Worm (Caenorhabditis elegans): ENCODE results near the gene ZK418.11.

Gene ZK418.11

ce11 chrIII:7069981-7070380 lies 30.1 kb upstream of the ZK418.11 start, which contains the start of gene tmem-17:
tmem-17 (plus strand) TSS chrIII:7070281.
- no peak for TF ChIP-seq aly-1 (tag; optimal IDR thresholded peaks at IDR 0.05)
- no peak for TF ChIP-seq tbx-11 (GFP tag; IDR thresholded peaks at IDR 0.05)
- no peak for TF ChIP-seq flt-1 (GFP tag; IDR thresholded peaks at IDR 0.05)
- no peak for TF ChIP-seq ceh-36 (tag; optimal IDR thresholded peaks at IDR 0.05)
- TF ChIP-seq hmbx-1 (tag; optimal IDR thresholded peaks at IDR 0.05): no peak
- no peak for TF ChIP-seq ets-7 (tag; optimal IDR thresholded peaks at IDR 0.05)
- TF ChIP-seq F13C5.2 (tag; optimal IDR thresholded peaks at IDR 0.05): no peak
- TF ChIP-seq sea-1 (GFP tag; conservative IDR thresholded peaks at IDR 0.05): no peak

- no peak for TF ChIP-seq sea-1 (GFP tag; conservative IDR thresholded peaks at IDR 0.05)
- no peak for TF ChIP-seq ceh-36 (tag; optimal IDR thresholded peaks at IDR 0.05)
- no peak for TF ChIP-seq hnd-1 (tag; optimal IDR thresholded peaks at IDR 0.05)
- no peak for TF ChIP-seq tra-4 (tag; optimal IDR thresholded peaks at IDR 0.05)
- TF ChIP-seq pes-1 (GFP tag; IDR thresholded peaks at IDR 0.05): no peak
- TF ChIP-seq ceh-13 (GFP tag; optimal IDR thresholded peaks at IDR 0.05): no peak
- TF ChIP-seq tbx-11 (GFP tag; IDR thresholded peaks at IDR 0.05): no peak
- TF ChIP-seq aly-1 (tag; optimal IDR thresholded peaks at IDR 0.05): no peak
- TF ChIP-seq hmbx-1 (tag; optimal IDR thresholded peaks at IDR 0.05): no peak
- TF ChIP-seq B0310.2 (tag; optimal IDR thresholded peaks at IDR 0.05): no peak
- no peak for TF ChIP-seq tbx-37 (GFP tag; conservative IDR thresholded peaks at IDR 0.05)
- TF ChIP-seq ama-1 (optimal IDR thresholded peaks at IDR 0.05): no peak
- TF ChIP-seq scrt-1 (GFP tag; IDR thresholded peaks at IDR 0.05): no peak
Measured at ce11 chrIII:7072452-7072851, 27.6 kb upstream of the ZK418.11 start, which contains the start of gene lin-37. lin-37 (minus strand) TSS chrIII:7072552.

ce11 chrIII:7073801-7074386 lies 26.2 kb upstream of the ZK418.11 start, which contains the start of gene ZK418.5:
ZK418.5 (minus strand) TSS chrIII:7073851.
- TF ChIP-seq hmbx-1 (tag; optimal IDR thresholded peaks at IDR 0.05) (no peak), F13C5.2 (tag; optimal IDR thresholded peaks at IDR 0.05) (peak; percentile 60)

ce11 chrIII:7076386-7076785 lies 23.7 kb upstream of the ZK418.11 start, which contains the start of gene ZK418.13:
ZK418.13 (minus strand) TSS chrIII:7076486.
- TF ChIP-seq ets-7 (tag; optimal IDR thresholded peaks at IDR 0.05) (no peak), flt-1 (GFP tag; IDR thresholded peaks at IDR 0.05) (no peak), tbx-11 (GFP tag; IDR thresholded peaks at IDR 0.05) (no peak), sea-1 (GFP tag; conservative IDR thresholded peaks at IDR 0.05) (no peak), tbx-37 (GFP tag; conservative IDR thresholded peaks at IDR 0.05) (no peak), ama-1 (optimal IDR thresholded peaks at IDR 0.05) (no peak), hnd-1 (tag; optimal IDR thresholded peaks at IDR 0.05) (no peak), ceh-13 (GFP tag; optimal IDR thresholded peaks at IDR 0.05) (no peak), ceh-36 (tag; optimal IDR thresholded peaks at IDR 0.05) (no peak), B0310.2 (tag; optimal IDR thresholded peaks at IDR 0.05) (no peak), tra-4 (tag; optimal IDR thresholded peaks at IDR 0.05) (no peak), scrt-1 (GFP tag; IDR thresholded peaks at IDR 0.05) (no peak), F13C5.2 (tag; optimal IDR thresholded peaks at IDR 0.05) (no peak), aly-1 (tag; optimal IDR thresholded peaks at IDR 0.05) (no peak)

- TF ChIP-seq hmbx-1 (tag; optimal IDR thresholded peaks at IDR 0.05) (no peak), flt-1 (GFP tag; IDR thresholded peaks at IDR 0.05) (no peak), tra-4 (tag; optimal IDR thresholded peaks at IDR 0.05) (no peak), ama-1 (optimal IDR thresholded peaks at IDR 0.05) (no peak), B0310.2 (tag; optimal IDR thresholded peaks at IDR 0.05) (no peak), sea-1 (GFP tag; conservative IDR thresholded peaks at IDR 0.05) (no peak), ceh-36 (tag; optimal IDR thresholded peaks at IDR 0.05) (no peak), hmg-4 (GFP tag; optimal IDR thresholded peaks at IDR 0.05) (no peak), ceh-13 (GFP tag; optimal IDR thresholded peaks at IDR 0.05) (no peak), hnd-1 (tag; optimal IDR thresholded peaks at IDR 0.05) (no peak), aly-1 (tag; optimal IDR thresholded peaks at IDR 0.05) (no peak), tbx-11 (GFP tag; IDR thresholded peaks at IDR 0.05) (no peak), tbx-37 (GFP tag; conservative IDR thresholded peaks at IDR 0.05) (no peak), scrt-1 (GFP tag; IDR thresholded peaks at IDR 0.05) (no peak), F13C5.2 (tag; optimal IDR thresholded peaks at IDR 0.05) (no peak), ets-7 (tag; optimal IDR thresholded peaks at IDR 0.05) (no peak), pes-1 (GFP tag; IDR thresholded peaks at IDR 0.05) (no peak)
Measured at ce11 chrIII:7078737-7079136, 21.4 kb upstream of the ZK418.11 start, which contains the start of gene ZK418.6. ZK418.6 (minus strand) TSS chrIII:7078837.

ce11 chrIII:7080689-7081088 lies 19.4 kb upstream of the ZK418.11 start, which contains the start of gene ZK418.7:
ZK418.7 (minus strand) TSS chrIII:7080789.
- no peak for TF ChIP-seq tbx-11 (GFP tag; IDR thresholded peaks at IDR 0.05)
- no peak for TF ChIP-seq F13C5.2 (tag; optimal IDR thresholded peaks at IDR 0.05)

- no peak for TF ChIP-seq ceh-13 (GFP tag; optimal IDR thresholded peaks at IDR 0.05)
- TF ChIP-seq scrt-1 (GFP tag; IDR thresholded peaks at IDR 0.05): no peak
- TF ChIP-seq sea-1 (GFP tag; conservative IDR thresholded peaks at IDR 0.05): no peak
- TF ChIP-seq ceh-36 (tag; optimal IDR thresholded peaks at IDR 0.05): no peak
- TF ChIP-seq B0310.2 (tag; optimal IDR thresholded peaks at IDR 0.05): no peak
- TF ChIP-seq hmg-4 (GFP tag; optimal IDR thresholded peaks at IDR 0.05): no peak
- no peak for TF ChIP-seq ets-7 (tag; optimal IDR thresholded peaks at IDR 0.05)
- no peak for TF ChIP-seq tbx-37 (GFP tag; conservative IDR thresholded peaks at IDR 0.05)
- no peak for TF ChIP-seq hnd-1 (tag; optimal IDR thresholded peaks at IDR 0.05)
- no peak for TF ChIP-seq flt-1 (GFP tag; IDR thresholded peaks at IDR 0.05)
- no peak for TF ChIP-seq ama-1 (optimal IDR thresholded peaks at IDR 0.05)
- TF ChIP-seq F13C5.2 (tag; optimal IDR thresholded peaks at IDR 0.05): no peak
- TF ChIP-seq aly-1 (tag; optimal IDR thresholded peaks at IDR 0.05): no peak
- TF ChIP-seq tbx-11 (GFP tag; IDR thresholded peaks at IDR 0.05): no peak
- TF ChIP-seq tra-4 (tag; optimal IDR thresholded peaks at IDR 0.05): no peak
- no peak for TF ChIP-seq pes-1 (GFP tag; IDR thresholded peaks at IDR 0.05)
- TF ChIP-seq hmbx-1 (tag; optimal IDR thresholded peaks at IDR 0.05): no peak
Measured at ce11 chrIII:7081488-7081887, 18.6 kb upstream of the ZK418.11 start.
